Worm (Caenorhabditis elegans) whole organism, young adult: ENCODE data around the gene M163.5.
A peak's percentile ranks its signal among the peaks of the same experiment; 100 is the strongest.

Experiments used
- B0035.1 ChIP-seq: sonication (generic microtip); optimal IDR thresholded peaks from 2 replicates; lab custom pipeline; 2016; ENCODE audit warnings: missing genetic modification characterization, mild to moderate bottlenecking, missing compliant biosample characterization, missing genotype, missing genetic modification reagents
- F33H1.4 ChIP-seq: fragments of 200-800 bp; sonication (Bioruptor generic); IDR thresholded peaks from 2 replicates; pipeline ENCODE4 v1.3.6; 2022; ENCODE audit warnings: missing genetic modification reagents, missing genetic modification characterization, missing compliant biosample characterization
- F39B2.1 ChIP-seq: fragments of 200-800 bp; sonication (Bioruptor generic); IDR thresholded peaks from 2 replicates; pipeline ENCODE4 v1.3.6; 2022; ENCODE audit warnings: missing genetic modification reagents, missing genetic modification characterization, missing compliant biosample characterization
- F57C9.4 ChIP-seq: sonication (generic microtip); optimal IDR thresholded peaks from 2 replicates; lab custom pipeline; 2017; ENCODE audit warnings: mild to moderate bottlenecking, missing genetic modification characterization, missing compliant biosample characterization
- K12H6.12 ChIP-seq: fragments of 200-800 bp; sonication (Bioruptor generic); optimal IDR thresholded peaks from 2 replicates; lab custom pipeline; 2018; ENCODE audit warnings: mild to moderate bottlenecking, missing genetic modification characterization, missing compliant biosample characterization
- T26A5.8 ChIP-seq: sonication (generic microtip); optimal IDR thresholded peaks from 2 replicates; lab custom pipeline; 2016; ENCODE audit warnings: missing genetic modification characterization, missing compliant biosample characterization
- Y53G8AR.9 ChIP-seq: fragments of 200-800 bp; sonication (Bioruptor generic); conservative IDR thresholded peaks from 2 replicates; pipeline ENCODE4 v1.3.6; 2022; ENCODE audit warnings: missing genetic modification reagents, missing genetic modification characterization, missing compliant biosample characterization
- Y56A3A.18 ChIP-seq: fragments of 200-800 bp; sonication (Bioruptor generic); IDR thresholded peaks from 2 replicates; pipeline ENCODE4 v1.3.6; 2022; ENCODE audit warnings: missing genetic modification reagents, missing genetic modification characterization, missing compliant biosample characterization
- Y67H2A.10 ChIP-seq: fragments of 200-800 bp; sonication (Bioruptor generic); conservative IDR thresholded peaks from 2 replicates; pipeline ENCODE4 v1.3.6; 2022; ENCODE audit warnings: missing genetic modification reagents, missing genetic modification characterization, missing compliant biosample characterization
- Y79H2A.3 ChIP-seq: fragments of 200-800 bp; sonication (Bioruptor generic); conservative IDR thresholded peaks from 2 replicates; pipeline ENCODE4 v1.3.6; 2022; ENCODE audit warnings: missing genetic modification reagents, missing genetic modification characterization, missing compliant biosample characterization
- aptf-2 ChIP-seq: fragments of 200-800 bp; sonication (Bioruptor generic); conservative IDR thresholded peaks from 2 replicates; pipeline ENCODE4 v1.3.6; 2022; ENCODE audit warnings: missing genetic modification reagents, missing genetic modification characterization, missing compliant biosample characterization
- atf-7 ChIP-seq: sonication (generic microtip); optimal IDR thresholded peaks from 2 replicates; lab custom pipeline; 2017; ENCODE audit warnings: mild to moderate bottlenecking, missing genetic modification characterization, missing compliant biosample characterization
- athp-1 ChIP-seq: sonication (generic microtip); optimal IDR thresholded peaks from 2 replicates; lab custom pipeline; 2017; ENCODE audit warnings: mild to moderate bottlenecking, missing genetic modification characterization, missing compliant biosample characterization
- attf-5 ChIP-seq: fragments of 200-800 bp; sonication (Bioruptor generic); optimal IDR thresholded peaks from 2 replicates; lab custom pipeline; 2018; ENCODE audit warnings: mild to moderate bottlenecking, missing genetic modification characterization, missing compliant biosample characterization
- attf-6 ChIP-seq: fragments of 200-800 bp; sonication (Bioruptor generic); IDR thresholded peaks from 2 replicates; pipeline ENCODE4 v1.3.6; 2022; ENCODE audit warnings: missing genetic modification reagents, missing genetic modification characterization, missing compliant biosample characterization
- bed-1 ChIP-seq: fragments of 200-800 bp; sonication (Bioruptor generic); IDR thresholded peaks from 2 replicates; pipeline ENCODE4 v1.3.6; 2022; ENCODE audit warnings: missing genetic modification reagents, missing genetic modification characterization, missing compliant biosample characterization
- ceh-27 ChIP-seq: fragments of 200-800 bp; sonication (Bioruptor generic); optimal IDR thresholded peaks from 2 replicates; lab custom pipeline; 2018; ENCODE audit warnings: mild to moderate bottlenecking, missing genetic modification characterization, moderate library complexity, missing compliant biosample characterization
- ceh-58 ChIP-seq: fragments of 200-800 bp; sonication (Bioruptor generic); IDR thresholded peaks from 2 replicates; pipeline ENCODE4 v1.3.6; 2022; ENCODE audit warnings: missing genetic modification characterization, missing compliant biosample characterization
- dox-1 ChIP-seq: fragments of 200-800 bp; sonication (Bioruptor generic); IDR thresholded peaks from 2 replicates; pipeline ENCODE4 v1.3.6; 2022; ENCODE audit warnings: missing genetic modification reagents, missing genetic modification characterization, missing compliant biosample characterization
- dpl-1 ChIP-seq: fragments of 150-350 bp; optimal IDR thresholded peaks from 2 replicates; lab custom pipeline; 2014; ENCODE audit warnings: missing biosample characterization, missing genetic modification reagents, missing genetic modification characterization
- efl-1 ChIP-seq: fragments of 150-350 bp; optimal IDR thresholded peaks from 2 replicates; lab custom pipeline; 2014; ENCODE audit warnings: missing biosample characterization, missing genetic modification reagents, missing genetic modification characterization
- egrh-3 ChIP-seq: fragments of 200-800 bp; sonication (Bioruptor generic); IDR thresholded peaks from 2 replicates; pipeline ENCODE4 v1.3.6; 2022; ENCODE audit warnings: missing genetic modification reagents, missing genetic modification characterization, missing compliant biosample characterization
- gei-17 ChIP-seq: fragments of 200-800 bp; sonication (Bioruptor generic); optimal IDR thresholded peaks from 2 replicates; lab custom pipeline; 2018; ENCODE audit warnings: mild to moderate bottlenecking, missing genetic modification characterization, missing compliant biosample characterization
- hlh-26 ChIP-seq: fragments of 200-800 bp; sonication (Bioruptor generic); conservative IDR thresholded peaks from 2 replicates; pipeline ENCODE4 v1.3.6; 2022; ENCODE audit warnings: missing genetic modification reagents, missing genetic modification characterization, missing compliant biosample characterization
- hmg-1.2 ChIP-seq: fragments of 200-800 bp; sonication (Bioruptor generic); IDR thresholded peaks from 2 replicates; pipeline ENCODE4 v1.3.6; 2022; ENCODE audit warnings: missing genetic modification reagents, missing genetic modification characterization, missing compliant biosample characterization
- hsf-1 ChIP-seq: fragments of 200-800 bp; sonication (Bioruptor generic); IDR thresholded peaks from 2 replicates; pipeline ENCODE4 v1.3.6; 2022; ENCODE audit warnings: missing genetic modification reagents, missing genetic modification characterization, missing compliant biosample characterization
- lag-1 ChIP-seq: fragments of 200-800 bp; sonication (Bioruptor generic); IDR thresholded peaks from 2 replicates; pipeline ENCODE4 v1.3.6; 2022; ENCODE audit warnings: missing genetic modification reagents, missing genetic modification characterization, missing compliant biosample characterization
- let-607 ChIP-seq, 2 experiments: fragments of 200-800 bp in 1 of 2; sonication (Bioruptor generic) in 1 of 2; sonication (generic microtip) in 1 of 2; optimal IDR thresholded peaks; 2 replicates each; lab custom pipeline; 2016 to 2018; ENCODE audit warnings: mild to moderate bottlenecking in 2 of 2, missing compliant biosample characterization in 2 of 2, missing genetic modification characterization in 2 of 2, moderate library complexity in 2 of 2, missing genotype in 1 of 2
- madf-3 ChIP-seq: fragments of 200-800 bp; sonication (Bioruptor generic); IDR thresholded peaks from 2 replicates; pipeline ENCODE4 v1.3.6; 2022; ENCODE audit warnings: missing genetic modification reagents, missing genetic modification characterization, missing compliant biosample characterization
- madf-8 ChIP-seq: fragments of 200-800 bp; sonication (Bioruptor generic); conservative IDR thresholded peaks from 2 replicates; pipeline ENCODE4 v1.3.6; 2022; ENCODE audit warnings: missing genetic modification reagents, missing genetic modification characterization, missing compliant biosample characterization
- mcd-1 ChIP-seq: fragments of 200-800 bp; sonication (Bioruptor generic); IDR thresholded peaks from 2 replicates; pipeline ENCODE4 v1.3.6; 2022; ENCODE audit warnings: missing genetic modification reagents, missing genetic modification characterization, missing compliant biosample characterization
- nfya-2 ChIP-seq: fragments of 200-800 bp; sonication (Bioruptor generic); IDR thresholded peaks from 2 replicates; pipeline ENCODE4 v1.3.6; 2022; ENCODE audit warnings: missing genetic modification reagents, missing genetic modification characterization, missing compliant biosample characterization
- nfyb-1 ChIP-seq: fragments of 200-800 bp; sonication (Bioruptor generic); IDR thresholded peaks from 2 replicates; pipeline ENCODE4 v1.3.6; 2022; ENCODE audit warnings: missing genetic modification reagents, missing genetic modification characterization, missing compliant biosample characterization
- nhr-90 ChIP-seq: sonication (generic microtip); optimal IDR thresholded peaks from 2 replicates; lab custom pipeline; 2016; ENCODE audit warnings: missing genotype, mild to moderate bottlenecking, missing genetic modification characterization, missing compliant biosample characterization
- pbrm-1 ChIP-seq: fragments of 200-800 bp; sonication (Bioruptor generic); IDR thresholded peaks from 2 replicates; pipeline ENCODE4 v1.3.6; 2022; ENCODE audit warnings: missing genetic modification reagents, missing genetic modification characterization, missing compliant biosample characterization
- repo-1 ChIP-seq: sonication (generic microtip); optimal IDR thresholded peaks from 2 replicates; lab custom pipeline; 2017; ENCODE audit warnings: mild to moderate bottlenecking, missing genetic modification characterization, missing compliant biosample characterization
- rpc-1 ChIP-seq, 2 experiments: fragments of 150-350 bp in 1 of 2; sonication (generic microtip) in 1 of 2; optimal IDR thresholded peaks; 2 replicates each; lab custom pipeline; 2014 to 2018; ENCODE audit warnings: missing biosample characterization in 1 of 2, missing genetic modification characterization in 1 of 2, missing genetic modification reagents in 1 of 2, missing genotype in 1 of 2
- sdz-38 ChIP-seq: sonication (generic microtip); optimal IDR thresholded peaks from 2 replicates; lab custom pipeline; 2016; ENCODE audit warnings: missing genotype, missing genetic modification characterization, missing compliant biosample characterization
- sea-2 ChIP-seq: fragments of 200-800 bp; sonication (Bioruptor generic); IDR thresholded peaks from 2 replicates; pipeline ENCODE4 v1.3.6; 2022; ENCODE audit warnings: missing genetic modification characterization, missing compliant biosample characterization
- snpc-1.3 ChIP-seq: sonication (generic microtip); optimal IDR thresholded peaks from 2 replicates; lab custom pipeline; 2017; ENCODE audit warnings: missing genetic modification characterization, mild to moderate bottlenecking, missing compliant biosample characterization, antibody characterized with exemption, moderate library complexity, missing genotype, missing genetic modification reagents; ENCODE audit not compliant: insufficient read depth
- snpc-4 ChIP-seq, 5 experiments: fragments of 150-350 bp in 1 of 5; sonication (generic microtip) in 4 of 5; optimal IDR thresholded peaks; 2 replicates each; lab custom pipeline; 2014 to 2018; ENCODE audit warnings: missing genetic modification characterization in 5 of 5, missing biosample characterization in 3 of 5, antibody characterized with exemption in 2 of 5, mild to moderate bottlenecking in 2 of 5, missing compliant biosample characterization in 2 of 5, missing genotype in 2 of 5, moderate library complexity in 2 of 5, missing genetic modification reagents in 1 of 5
- tbp1 ChIP-seq: fragments of 200-800 bp; sonication (Bioruptor generic); optimal IDR thresholded peaks from 2 replicates; lab custom pipeline; 2018; ENCODE audit warnings: mild to moderate bottlenecking, missing genetic modification characterization, missing compliant biosample characterization
- tlf-1 ChIP-seq: fragments of 200-800 bp; sonication (Bioruptor generic); optimal IDR thresholded peaks from 2 replicates; lab custom pipeline; 2018; ENCODE audit warnings: mild to moderate bottlenecking, missing genetic modification characterization, missing compliant biosample characterization
- unc-130 ChIP-seq: sonication (generic microtip); optimal IDR thresholded peaks from 2 replicates; lab custom pipeline; 2016; ENCODE audit warnings: missing genetic modification reagents, missing genetic modification characterization, missing compliant biosample characterization
- unc-62 ChIP-seq: fragments of 150-350 bp; optimal IDR thresholded peaks from 2 replicates; lab custom pipeline; 2014; ENCODE audit warnings: missing biosample characterization, missing genetic modification reagents, missing genetic modification characterization
- zfh-2 ChIP-seq: fragments of 200-800 bp; sonication (Bioruptor generic); conservative IDR thresholded peaks from 2 replicates; pipeline ENCODE4 v1.3.6; 2022; ENCODE audit warnings: missing genetic modification reagents, missing genetic modification characterization, missing compliant biosample characterization
- ztf-25 ChIP-seq: fragments of 200-800 bp; sonication (Bioruptor generic); IDR thresholded peaks from 2 replicates; pipeline ENCODE4 v1.3.6; 2022; ENCODE audit warnings: missing genetic modification reagents, missing genetic modification characterization, missing compliant biosample characterization

Gene M163.5

ce11 chrX:14489945-14490344, 16.1 kb downstream of the M163.5 start, which contains the start of gene his-24 (continued):
- no peak for TF ChIP-seq rpc-1 (optimal IDR thresholded peaks at IDR 0.05; lab: Kevin White, UChicago)
- no peak for TF ChIP-seq rpc-1 (tag; optimal IDR thresholded peaks at IDR 0.05; lab: Kevin White, UChicago)
- peak; percentile 3 for TF ChIP-seq repo-1
- TF ChIP-seq snpc-1.3, result no peak
- peak; percentile 13 for TF ChIP-seq atf-7 (tag; lab: Kevin White, UChicago)
- TF ChIP-seq K12H6.12, result peak; percentile 64
- TF ChIP-seq Y56A3A.18, result no peak
- peak; percentile 67 for TF ChIP-seq tbp1 (GFP tag; lab: Kevin White, UChicago)
- no peak for TF ChIP-seq sdz-38
- no peak for TF ChIP-seq gei-17 (GFP tag; lab: Kevin White, UChicago)
- TF ChIP-seq F33H1.4 (GFP tag; lab: Robert Waterston, UW), result no peak
- no peak for TF ChIP-seq efl-1 (GFP tag; lab: Kevin White, UChicago)
- peak; percentile 97 for TF ChIP-seq pbrm-1 (GFP tag; lab: Robert Waterston, UW)
- TF ChIP-seq nfyb-1, result peak; percentile 55; the same call in 1 of the 2 replicates
- TF ChIP-seq bed-1, result no peak
- peak; percentile 99 for TF ChIP-seq F39B2.1 (GFP tag; lab: Robert Waterston, UW)
- peak; percentile 35; the same call in 1 of the 2 replicates for TF ChIP-seq hmg-1.2 (GFP tag; lab: Robert Waterston, UW)
- TF ChIP-seq T26A5.8, result no peak
- peak; percentile 77 for TF ChIP-seq ceh-27 (GFP tag; lab: Kevin White, UChicago)
- TF ChIP-seq dox-1, result peak; percentile 71
- no peak for TF ChIP-seq unc-62 (GFP tag; lab: Kevin White, UChicago)

ce11 chrX:14490486-14490885, 16.6 kb downstream of the M163.5 start:
- TF ChIP-seq egrh-3 (GFP tag; lab: Robert Waterston, UW) (peak; percentile 93), aptf-2 (GFP tag; lab: Robert Waterston, UW) (no peak), repo-1 (no peak), nfya-2 (GFP tag; lab: Robert Waterston, UW) (0 out of 2 replicates have a peak, but pooled peaks have one; percentile 61), sea-2 (GFP tag; lab: Robert Waterston, UW) (0 out of 2 replicates have a peak, but pooled peaks have one; percentile 37), F39B2.1 (GFP tag; lab: Robert Waterston, UW) (0 out of 2 replicates have a peak, but pooled peaks have one; percentile 42), zfh-2 (peak; percentile 83), attf-6 (no peak), bed-1 (0 out of 2 replicates have a peak, but pooled peaks have one; percentile 70), nhr-90 (tag; lab: Kevin White, UChicago) (no peak), lag-1 (GFP tag; lab: Robert Waterston, UW) (no peak), athp-1 (tag; lab: Kevin White, UChicago) (no peak), attf-5 (GFP tag; lab: Kevin White, UChicago) (no peak), F57C9.4 (tag; lab: Kevin White, UChicago) (no peak), mcd-1 (peak; percentile 38), snpc-4 (GFP tag; optimal IDR thresholded peaks at IDR 0.05; lab: Kevin White, UChicago) (no peak), snpc-4 (tag; optimal IDR thresholded peaks at IDR 0.05; lab: Kevin White, UChicago) (no peak)

DNA sequence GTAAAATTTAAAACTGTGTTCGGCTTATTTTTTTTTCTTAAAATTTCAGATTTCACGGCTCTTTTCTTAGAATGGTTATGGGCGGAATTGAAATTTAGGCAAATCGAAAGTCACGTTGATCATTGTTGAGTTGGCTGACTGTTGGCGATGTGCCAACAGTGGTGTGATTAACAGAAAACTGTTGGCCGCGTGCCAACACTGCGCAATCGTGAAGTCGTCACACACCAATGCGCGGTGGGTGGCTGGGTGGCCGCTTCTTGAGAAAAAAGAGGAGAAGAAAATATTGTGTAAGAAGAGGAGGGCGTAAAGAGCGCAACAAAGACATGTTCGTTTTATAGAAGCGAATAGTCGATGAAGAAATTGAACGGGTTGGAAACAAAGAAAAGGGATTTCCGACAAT, 17.3 kb downstream of the M163.5 start:
- TF ChIP-seq dpl-1 (GFP tag; lab: Kevin White, UChicago), result no peak
- TF ChIP-seq nfyb-1, result no peak
- TF ChIP-seq B0035.1 (tag; lab: Kevin White, UChicago), result no peak
- no peak for TF ChIP-seq ztf-25 (GFP tag; lab: Robert Waterston, UW)
- TF ChIP-seq let-607 (tag; optimal IDR thresholded peaks at IDR 0.05; lab: Kevin White, UChicago), result no peak
- no peak for TF ChIP-seq hsf-1 (GFP tag; lab: Robert Waterston, UW)
- no peak for TF ChIP-seq unc-62 (GFP tag; lab: Kevin White, UChicago)
- no peak for TF ChIP-seq tlf-1 (GFP tag; lab: Kevin White, UChicago)
- no peak for TF ChIP-seq Y67H2A.10
- no peak for TF ChIP-seq hlh-26 (GFP tag; lab: Robert Waterston, UW)
- TF ChIP-seq attf-5 (GFP tag; lab: Kevin White, UChicago), result no peak
- no peak for TF ChIP-seq Y53G8AR.9
- TF ChIP-seq madf-8 (GFP tag; lab: Robert Waterston, UW), result no peak
- no peak for TF ChIP-seq unc-130 (GFP tag; lab: Kevin White, UChicago)
- no peak for TF ChIP-seq ceh-58 (GFP tag; lab: Robert Waterston, UW)
- no peak for TF ChIP-seq madf-3
- TF ChIP-seq Y79H2A.3, result no peak
